Worm (Caenorhabditis elegans) whole organism, L1 larva: Measurements from ENCODE around the gene T22B7.22.

ENCODE experiments used
- C04F5.9 ChIP-seq: sonication (generic microtip); optimal IDR thresholded peaks from 2 replicates; lab custom pipeline; 2016; ENCODE audit warnings: missing genetic modification characterization, missing compliant biosample characterization
- aha-1 ChIP-seq: fragments of 150-350 bp; optimal IDR thresholded peaks from 2 replicates; lab custom pipeline; 2014; ENCODE audit warnings: missing biosample characterization, missing genetic modification characterization
- ces-1 ChIP-seq: fragments of 150-350 bp; optimal IDR thresholded peaks from 2 replicates; lab custom pipeline; 2014; ENCODE audit warnings: missing biosample characterization, missing genetic modification reagents, missing genetic modification characterization
- elt-2 ChIP-seq: sonication (generic microtip); optimal IDR thresholded peaks from 2 replicates; lab custom pipeline; 2016; ENCODE audit warnings: missing genetic modification characterization, mild to moderate bottlenecking, inconsistent platforms, missing compliant biosample characterization, missing genetic modification reagents
- ets-5 ChIP-seq: fragments of 200-800 bp; sonication (Bioruptor generic); IDR thresholded peaks from 2 replicates; pipeline ENCODE4 v1.3.6; 2022; ENCODE audit warnings: missing genetic modification characterization, missing compliant biosample characterization
- fkh-10 ChIP-seq: sonication (generic microtip); optimal IDR thresholded peaks from 2 replicates; lab custom pipeline; 2017; ENCODE audit warnings: missing biosample characterization, missing genetic modification reagents, missing genetic modification characterization
- fkh-4 ChIP-seq: sonication (generic microtip); optimal IDR thresholded peaks from 2 replicates; lab custom pipeline; 2016; ENCODE audit warnings: missing compliant biosample characterization, missing genetic modification characterization, borderline replicate concordance
- fkh-8 ChIP-seq: sonication (generic microtip); optimal IDR thresholded peaks from 2 replicates; lab custom pipeline; 2016; ENCODE audit warnings: mild to moderate bottlenecking, missing genetic modification characterization, missing compliant biosample characterization
- fos-1 ChIP-seq: fragments of 150-350 bp; optimal IDR thresholded peaks from 2 replicates; lab custom pipeline; 2014; ENCODE audit warnings: missing biosample characterization, missing genetic modification characterization
- grh-1 ChIP-seq: fragments of 200-800 bp; sonication (Bioruptor generic); IDR thresholded peaks from 2 replicates; pipeline ENCODE4 v1.3.6; 2022; ENCODE audit warnings: missing genetic modification reagents, missing genetic modification characterization, missing compliant biosample characterization
- hlh-4 ChIP-seq: sonication (generic microtip); optimal IDR thresholded peaks from 2 replicates; lab custom pipeline; 2016; ENCODE audit warnings: mild to moderate bottlenecking, missing genetic modification characterization, missing compliant biosample characterization
- hpl-2 ChIP-seq: fragments of 150-350 bp; optimal IDR thresholded peaks from 2 replicates; lab custom pipeline; 2014; ENCODE audit warnings: missing biosample characterization, missing genetic modification reagents, missing genetic modification characterization
- lin-13 ChIP-seq: fragments of 150-350 bp; optimal IDR thresholded peaks from 2 replicates; lab custom pipeline; 2014; ENCODE audit warnings: missing biosample characterization, missing genetic modification reagents, missing genetic modification characterization
- lin-14 ChIP-seq: fragments of 200-800 bp; sonication (Bioruptor generic); optimal IDR thresholded peaks from 2 replicates; lab custom pipeline; 2018; ENCODE audit warnings: mild to moderate bottlenecking, missing genetic modification characterization, moderate library complexity, missing compliant biosample characterization
- lin-35 ChIP-seq, 2 experiments: fragments of 150-350 bp; optimal IDR thresholded peaks; 2 replicates each; lab custom pipeline; 2014; ENCODE audit warnings: missing biosample characterization in 2 of 2, missing genetic modification characterization in 2 of 2, missing genetic modification reagents in 2 of 2
- lin-39 ChIP-seq: fragments of 150-350 bp; optimal IDR thresholded peaks from 2 replicates; lab custom pipeline; 2014; ENCODE audit warnings: missing biosample characterization, missing genetic modification reagents, missing genetic modification characterization
- mab-9 ChIP-seq: fragments of 200-800 bp; sonication (Bioruptor generic); IDR thresholded peaks from 2 replicates; pipeline ENCODE4 v1.3.6; 2022; ENCODE audit warnings: missing genetic modification reagents, missing genetic modification characterization, missing compliant biosample characterization
- mdl-1 ChIP-seq, 2 experiments: fragments of 150-350 bp; optimal IDR thresholded peaks; 2 replicates each; lab custom pipeline; 2014 to 2017; ENCODE audit warnings: missing biosample characterization in 2 of 2, missing genetic modification characterization in 2 of 2, inconsistent platforms in 1 of 2
- nhr-19 ChIP-seq: fragments of 200-800 bp; sonication (Bioruptor generic); conservative IDR thresholded peaks from 2 replicates; pipeline ENCODE4 v1.3.6; 2022; ENCODE audit warnings: missing genetic modification characterization, missing compliant biosample characterization
- nhr-20 ChIP-seq: sonication (generic microtip); optimal IDR thresholded peaks from 2 replicates; lab custom pipeline; 2016; ENCODE audit warnings: mild to moderate bottlenecking, missing genetic modification characterization, missing compliant biosample characterization
- nhr-28 ChIP-seq: fragments of 150-350 bp; optimal IDR thresholded peaks from 2 replicates; lab custom pipeline; 2014; ENCODE audit warnings: missing biosample characterization, missing genetic modification characterization
- nhr-76 ChIP-seq: sonication (generic microtip); optimal IDR thresholded peaks from 2 replicates; lab custom pipeline; 2017; ENCODE audit warnings: missing biosample characterization, missing genetic modification characterization
- pag-3 ChIP-seq: sonication (generic microtip); optimal IDR thresholded peaks from 2 replicates; lab custom pipeline; 2017; ENCODE audit warnings: missing genetic modification characterization, mild to moderate bottlenecking, missing compliant biosample characterization, antibody characterized with exemption, borderline replicate concordance; ENCODE audit not compliant: insufficient read depth
- pax-3 ChIP-seq: fragments of 200-800 bp; sonication (Bioruptor generic); optimal IDR thresholded peaks from 2 replicates; lab custom pipeline; 2018; ENCODE audit warnings: mild to moderate bottlenecking, missing genetic modification characterization, moderate library complexity, missing compliant biosample characterization
- pqm-1 ChIP-seq: sonication (generic microtip); optimal IDR thresholded peaks from 3 replicates; lab custom pipeline; 2017; ENCODE audit warnings: missing biosample characterization, missing genetic modification characterization
- snpc-4 ChIP-seq: fragments of 150-350 bp; optimal IDR thresholded peaks from 2 replicates; lab custom pipeline; 2014; ENCODE audit warnings: missing biosample characterization, missing genetic modification characterization
- snu-23 ChIP-seq: sonication (generic microtip); optimal IDR thresholded peaks from 2 replicates; lab custom pipeline; 2016; ENCODE audit warnings: missing genetic modification characterization, missing compliant biosample characterization
- sptf-1 ChIP-seq: fragments of 150-350 bp; optimal IDR thresholded peaks from 2 replicates; lab custom pipeline; 2014; ENCODE audit warnings: missing biosample characterization, missing genetic modification characterization
- sup-37 ChIP-seq: fragments of 200-800 bp; sonication (Bioruptor generic); optimal IDR thresholded peaks from 2 replicates; lab custom pipeline; 2018; ENCODE audit warnings: mild to moderate bottlenecking, missing genetic modification characterization, missing compliant biosample characterization
- tbx-2 ChIP-seq: sonication (generic microtip); optimal IDR thresholded peaks from 2 replicates; lab custom pipeline; 2016; ENCODE audit warnings: missing genetic modification characterization, missing compliant biosample characterization
- unc-30 ChIP-seq: sonication (generic microtip); optimal IDR thresholded peaks from 2 replicates; lab custom pipeline; 2017; ENCODE audit warnings: missing biosample characterization, missing genetic modification characterization
- unc-62 ChIP-seq: fragments of 150-350 bp; optimal IDR thresholded peaks from 2 replicates; lab custom pipeline; 2014; ENCODE audit warnings: missing biosample characterization, missing genetic modification reagents, missing genetic modification characterization
- unc-86 ChIP-seq: sonication (generic microtip); optimal IDR thresholded peaks from 2 replicates; lab custom pipeline; 2016; ENCODE audit warnings: missing genetic modification characterization, missing compliant biosample characterization
- vab-15 ChIP-seq: sonication (generic microtip); optimal IDR thresholded peaks from 2 replicates; lab custom pipeline; 2017; ENCODE audit warnings: missing genotype, mild to moderate bottlenecking, missing genetic modification characterization, missing compliant biosample characterization
- xbp-1 ChIP-seq: sonication (generic microtip); optimal IDR thresholded peaks from 2 replicates; lab custom pipeline; 2016; ENCODE audit warnings: missing genetic modification characterization, missing compliant biosample characterization
- ztf-11 ChIP-seq, 2 experiments: sonication (generic microtip); optimal IDR thresholded peaks; 2 replicates each; lab custom pipeline; 2016 to 2017; ENCODE audit warnings: missing genetic modification characterization in 2 of 2, missing biosample characterization in 1 of 2, missing compliant biosample characterization in 1 of 2
- ztf-4 ChIP-seq: fragments of 150-350 bp; optimal IDR thresholded peaks from 2 replicates; lab custom pipeline; 2014; ENCODE audit warnings: missing biosample characterization, missing genetic modification characterization

T22B7.22 gene

ce11 chrX:5669733-5670132 is 10.0 kb downstream of the T22B7.22 start:
- no peak for TF ChIP-seq aha-1 (tag; lab: Kevin White, UChicago)
- no peak for TF ChIP-seq lin-35 (GFP tag; optimal IDR thresholded peaks at IDR 0.05; lab: Kevin White, UChicago)
- no peak for TF ChIP-seq unc-62
- TF ChIP-seq unc-86 (tag; lab: Kevin White, UChicago) = no peak
- no peak for TF ChIP-seq xbp-1
- no peak for TF ChIP-seq unc-30 (tag; lab: Kevin White, UChicago)
- TF ChIP-seq lin-13 (GFP tag; lab: Kevin White, UChicago) = no peak
- no peak for TF ChIP-seq pax-3 (tag; lab: Kevin White, UChicago)
- TF ChIP-seq fkh-8 (tag; lab: Kevin White, UChicago) = no peak
- peak; percentile 69 for TF ChIP-seq elt-2
- TF ChIP-seq lin-14 = peak; percentile 7

- no peak for TF ChIP-seq fos-1 (tag; lab: Kevin White, UChicago)
- no peak for TF ChIP-seq mdl-1 (tag; optimal IDR thresholded peaks at IDR 0.05; lab: Kevin White, UChicago)
- no peak for TF ChIP-seq sup-37 (GFP tag; lab: Kevin White, UChicago)
- TF ChIP-seq snpc-4 (tag; lab: Kevin White, UChicago) = no peak
- TF ChIP-seq sptf-1 (tag; lab: Kevin White, UChicago) = no peak
- no peak for TF ChIP-seq vab-15
- TF ChIP-seq unc-62 = no peak
- TF ChIP-seq fkh-10 = no peak
- no peak for TF ChIP-seq nhr-20
- TF ChIP-seq snu-23 (GFP tag; lab: Kevin White, UChicago) = no peak
- TF ChIP-seq lin-13 (GFP tag; lab: Kevin White, UChicago) = no peak
- no peak for TF ChIP-seq ets-5
- no peak for TF ChIP-seq grh-1
- no peak for TF ChIP-seq fkh-4 (tag; lab: Kevin White, UChicago)
These were observed 11.1 kb downstream of the T22B7.22 start for ce11 chrX:5670829-5671228.

ce11 chrX:5672615-5673014 is 12.8 kb downstream of the T22B7.22 start:
- TF ChIP-seq grh-1 = no peak
- no peak for TF ChIP-seq nhr-28
- TF ChIP-seq nhr-76 = no peak
- no peak for TF ChIP-seq nhr-19 (GFP tag; lab: Robert Waterston, UW)
- TF ChIP-seq mab-9 (GFP tag; lab: Robert Waterston, UW) = no peak

- TF ChIP-seq lin-35 (GFP tag; optimal IDR thresholded peaks at IDR 0.05; lab: Kevin White, UChicago) (no peak), lin-39 (no peak), ztf-4 (tag; lab: Kevin White, UChicago) (no peak), tbx-2 (tag; lab: Kevin White, UChicago) (no peak), pag-3 (tag; lab: Kevin White, UChicago) (no peak), pqm-1 (tag; lab: Kevin White, UChicago) (no peak), snu-23 (GFP tag; lab: Kevin White, UChicago) (no peak), lin-14 (no peak), C04F5.9 (tag; lab: Kevin White, UChicago) (no peak), ces-1 (GFP tag; lab: Kevin White, UChicago) (no peak), hpl-2 (no peak), ztf-11 (tag; optimal IDR thresholded peaks at IDR 0.05; lab: Kevin White, UChicago) (no peak), hlh-4 (no peak), sptf-1 (tag; lab: Kevin White, UChicago) (no peak), nhr-19 (GFP tag; lab: Robert Waterston, UW) (no peak)
These were observed 20.4 kb downstream of the T22B7.22 start, which contains the start of gene set-19 for ce11 chrX:5680125-5680524. set-19 (minus strand) TSS chrX:5680225.
